Worm (Caenorhabditis elegans): ENCODE measurements around the gene sir-2.1.

sir-2.1 gene

DNA sequence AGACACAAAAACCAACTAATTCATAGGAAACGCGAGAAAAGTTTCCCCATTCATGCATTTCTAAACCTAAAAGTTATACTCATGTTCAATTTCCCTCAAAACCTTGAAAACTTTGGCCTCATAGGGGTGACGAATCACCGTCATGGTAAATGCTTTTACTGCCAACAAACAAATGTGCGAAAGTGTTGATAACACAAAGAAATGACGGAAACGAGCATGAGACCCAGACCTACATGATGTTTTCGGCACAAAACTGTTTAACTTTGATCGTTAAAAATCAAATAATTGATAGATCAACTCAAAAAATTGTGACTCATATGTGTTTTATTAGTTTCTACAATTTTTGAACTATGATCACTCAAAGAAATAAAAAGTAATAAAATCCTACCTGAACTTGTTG is 34.1 kb downstream of the sir-2.1 start (continued):
- TF ChIP-seq K11D2.4 (GFP tag; IDR thresholded peaks at IDR 0.05): 0 out of 2 replicates have a peak, but pooled peaks have one; percentile 28
- no peak for TF ChIP-seq attf-6 (GFP tag; IDR thresholded peaks at IDR 0.05)

DNA sequence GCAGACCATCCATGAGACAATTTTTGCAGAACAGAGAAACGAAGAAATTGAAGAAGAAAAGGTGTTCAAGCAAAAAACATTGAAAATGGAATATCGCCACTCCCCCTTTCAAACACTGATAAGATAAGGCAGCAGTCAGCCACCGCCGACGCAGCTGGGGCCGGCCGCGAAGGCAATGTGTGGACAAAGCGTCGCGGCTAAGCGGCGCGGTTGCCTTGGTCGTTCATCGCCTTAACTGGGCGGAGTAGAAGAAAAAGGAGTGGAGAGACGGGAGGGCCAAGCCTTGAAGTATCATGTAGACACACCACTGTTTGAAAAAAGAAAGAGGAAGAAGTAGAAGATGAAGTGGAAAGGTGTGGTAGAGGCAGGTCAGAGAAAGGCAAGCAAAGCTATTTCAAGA is 35.1 kb downstream of the sir-2.1 start:
- no peak for TF ChIP-seq Y79H2A.3 (GFP tag; conservative IDR thresholded peaks at IDR 0.05)
- no peak for TF ChIP-seq Y95B8A.8 (GFP tag; IDR thresholded peaks at IDR 0.05)
- TF ChIP-seq dox-1 (GFP tag; IDR thresholded peaks at IDR 0.05): peak; percentile 53; the same call in 1 of the 2 replicates
- TF ChIP-seq dpl-1 (GFP tag; optimal IDR thresholded peaks at IDR 0.05): no peak
- no peak for TF ChIP-seq ceh-40 (GFP tag; IDR thresholded peaks at IDR 0.05)
- no peak for TF ChIP-seq F55B11.4 (tag; optimal IDR thresholded peaks at IDR 0.05; ENCODE audit: borderline replicate concordance, insufficient read depth)
- no peak for TF ChIP-seq Y67H2A.10 (GFP tag; conservative IDR thresholded peaks at IDR 0.05)
- no peak for TF ChIP-seq lsy-27 (tag; optimal IDR thresholded peaks at IDR 0.05; ENCODE audit: borderline replicate concordance, insufficient read depth)
- TF ChIP-seq ztf-25 (GFP tag; IDR thresholded peaks at IDR 0.05): no peak
- TF ChIP-seq ZK185.1 (tag; optimal IDR thresholded peaks at IDR 0.05; ENCODE audit: poor library complexity, severe bottlenecking): no peak
- TF ChIP-seq mes-4 (tag; optimal IDR thresholded peaks at IDR 0.05): no peak
- TF ChIP-seq let-526 (GFP tag; IDR thresholded peaks at IDR 0.05): 0 out of 2 replicates have a peak, but pooled peaks have one; percentile 31
- no peak for TF ChIP-seq sdz-38 (tag; optimal IDR thresholded peaks at IDR 0.05)
- no peak for TF ChIP-seq hsf-1 (GFP tag; IDR thresholded peaks at IDR 0.05)
- no peak for TF ChIP-seq cebp-2 (GFP tag; IDR thresholded peaks at IDR 0.05)
- no peak for TF ChIP-seq pbrm-1 (GFP tag; IDR thresholded peaks at IDR 0.05)
- no peak for TF ChIP-seq nhr-179 (tag; optimal IDR thresholded peaks at IDR 0.05)
- TF ChIP-seq rcor-1 (GFP tag; IDR thresholded peaks at IDR 0.05): no peak
- TF ChIP-seq nhr-90 (tag; optimal IDR thresholded peaks at IDR 0.05): no peak
- TF ChIP-seq ceh-100 (GFP tag; IDR thresholded peaks at IDR 0.05): no peak
- TF ChIP-seq atf-7 (tag; optimal IDR thresholded peaks at IDR 0.05): peak; percentile 42
- TF ChIP-seq hmg-20 (GFP tag; IDR thresholded peaks at IDR 0.05): no peak
- TF ChIP-seq ztf-22 (GFP tag; optimal IDR thresholded peaks at IDR 0.05): peak; percentile 15
- no peak for TF ChIP-seq tbx-9 (tag; optimal IDR thresholded peaks at IDR 0.05; ENCODE audit: borderline replicate concordance)
- TF ChIP-seq F22D6.2 (tag; optimal IDR thresholded peaks at IDR 0.05): no peak
- TF ChIP-seq bed-1 (GFP tag; IDR thresholded peaks at IDR 0.05): no peak
- no peak for TF ChIP-seq T26A5.8 (tag; optimal IDR thresholded peaks at IDR 0.05)
- TF ChIP-seq snpc-3.4 (tag; optimal IDR thresholded peaks at IDR 0.05): no peak
- TF ChIP-seq nhr-120 (GFP tag; IDR thresholded peaks at IDR 0.05): no peak
- TF ChIP-seq gei-17 (GFP tag; optimal IDR thresholded peaks at IDR 0.05): no peak
- no peak for TF ChIP-seq F57C9.4 (tag; optimal IDR thresholded peaks at IDR 0.05)
- TF ChIP-seq efl-1 (GFP tag; optimal IDR thresholded peaks at IDR 0.05): no peak
- no peak for TF ChIP-seq ztf-26 (tag; optimal IDR thresholded peaks at IDR 0.05)
- TF ChIP-seq nhr-27 (tag; optimal IDR thresholded peaks at IDR 0.05): no peak
- TF ChIP-seq F49E8.2 (tag; optimal IDR thresholded peaks at IDR 0.05; ENCODE audit: insufficient read depth): no peak
- TF ChIP-seq somi-1 (GFP tag; optimal IDR thresholded peaks at IDR 0.05): no peak
- no peak for TF ChIP-seq aptf-3 (GFP tag; IDR thresholded peaks at IDR 0.05)
- no peak for TF ChIP-seq F23B12.7 (tag; optimal IDR thresholded peaks at IDR 0.05; ENCODE audit: insufficient read depth)
- TF ChIP-seq aptf-2 (GFP tag; conservative IDR thresholded peaks at IDR 0.05): no peak
- peak; percentile 28; the same call in 1 of the 2 replicates for TF ChIP-seq B0336.3 (GFP tag; IDR thresholded peaks at IDR 0.05)
- peak; percentile 75 for TF ChIP-seq nhr-80 (tag; optimal IDR thresholded peaks at IDR 0.05)
- TF ChIP-seq lsl-1 (GFP tag; optimal IDR thresholded peaks at IDR 0.05): no peak
- TF ChIP-seq Y53F4B.3 (GFP tag; IDR thresholded peaks at IDR 0.05): no peak
- no peak for TF ChIP-seq T07F8.4 (tag; optimal IDR thresholded peaks at IDR 0.05)
- TF ChIP-seq C06A6.2 (GFP tag; conservative IDR thresholded peaks at IDR 0.05): no peak
- TF ChIP-seq fkh-3 (tag; optimal IDR thresholded peaks at IDR 0.05): no peak
